Worm (Caenorhabditis elegans): ENCODE results near the gene str-56.

The str-56 gene

ce11 chrV:15915307-15915706 is 42.9 kb downstream of the str-56 start:
- TF ChIP-seq nhr-25 (tag; optimal IDR thresholded peaks at IDR 0.05; ENCODE audit: borderline replicate concordance, insufficient read depth) (no peak), F49E8.2 (tag; optimal IDR thresholded peaks at IDR 0.05; ENCODE audit: borderline replicate concordance) (no peak), Y105C5A.15 (GFP tag; IDR thresholded peaks at IDR 0.05) (no peak), unc-62 (GFP tag; optimal IDR thresholded peaks at IDR 0.05 in 1 of 2) (peak in 1 of 2 experiments; percentile 92), unc-62 (tag; optimal IDR thresholded peaks at IDR 0.05) (no peak)

- peak; percentile 71 for TF ChIP-seq nhr-28 (tag; optimal IDR thresholded peaks at IDR 0.05)
- TF ChIP-seq hlh-11 (tag; optimal IDR thresholded peaks at IDR 0.05) = peak; percentile 32
- TF ChIP-seq arid-1 (GFP tag; conservative IDR thresholded peaks at IDR 0.05) = no peak
- TF ChIP-seq mxl-3 (GFP tag; optimal IDR thresholded peaks at IDR 0.05) = peak; percentile 51
- peak; percentile 72 for TF ChIP-seq pqm-1 (tag; optimal IDR thresholded peaks at IDR 0.05)
- TF ChIP-seq lin-1 (GFP tag; IDR thresholded peaks at IDR 0.05) = 0 out of 2 replicates have a peak, but pooled peaks have one; percentile 18
- TF ChIP-seq aha-1 (tag) = no peak
- TF ChIP-seq dmd-6 (GFP tag; IDR thresholded peaks at IDR 0.05) = peak; percentile 85
- TF ChIP-seq daf-16 (GFP tag; optimal IDR thresholded peaks at IDR 0.05) = no peak
- TF ChIP-seq daf-16 (tag; optimal IDR thresholded peaks at IDR 0.05) = peak; percentile 79
These were observed 43.5 kb downstream of the str-56 start, which contains the start of gene gst-38 for ce11 chrV:15915919-15916318. TSS of gene gst-38 (minus strand) at chrV:15916070.

ce11 chrV:15917458-15917857 is 45.1 kb downstream of the str-56 start, which contains the start of gene F35E8.9:
TSS of gene F35E8.9 (minus strand) at chrV:15917558.
- TF ChIP-seq tag-97 (GFP tag; IDR thresholded peaks at IDR 0.05) (no peak), nhr-10 (tag; optimal IDR thresholded peaks at IDR 0.05) (no peak), nhr-28 (tag; optimal IDR thresholded peaks at IDR 0.05) (no peak), hmg-1.1 (GFP tag; IDR thresholded peaks at IDR 0.05) (no peak), madf-5 (GFP tag; IDR thresholded peaks at IDR 0.05) (no peak), lim-7 (GFP tag; IDR thresholded peaks at IDR 0.05) (no peak), dmd-9 (GFP tag; IDR thresholded peaks at IDR 0.05) (no peak), arid-1 (GFP tag; conservative IDR thresholded peaks at IDR 0.05) (no peak), daf-8 (GFP tag; IDR thresholded peaks at IDR 0.05) (no peak)

- TF ChIP-seq hmg-1.1 (GFP tag; IDR thresholded peaks at IDR 0.05) = no peak
- no peak for TF ChIP-seq unc-130 (GFP tag; optimal IDR thresholded peaks at IDR 0.05)
- no peak for TF ChIP-seq dpl-1 (GFP tag; optimal IDR thresholded peaks at IDR 0.05)
- no peak for TF ChIP-seq ceh-44 (GFP tag; IDR thresholded peaks at IDR 0.05)
- no peak for TF ChIP-seq ceh-82 (tag; optimal IDR thresholded peaks at IDR 0.05)
- no peak for TF ChIP-seq vab-7 (GFP tag; IDR thresholded peaks at IDR 0.05)
- TF ChIP-seq F37D6.2 (tag; optimal IDR thresholded peaks at IDR 0.05) = no peak
- no peak for TF ChIP-seq ceh-62 (tag; optimal IDR thresholded peaks at IDR 0.05)
- TF ChIP-seq pqm-1 (tag; optimal IDR thresholded peaks at IDR 0.05) = no peak
- TF ChIP-seq T26A8.4 (GFP tag; IDR thresholded peaks at IDR 0.05) = no peak
- TF ChIP-seq dmd-8 (GFP tag; IDR thresholded peaks at IDR 0.05) = no peak
- TF ChIP-seq pha-4 (GFP tag; IDR thresholded peaks at IDR 0.05) = no peak
- TF ChIP-seq pha-4 (tag; optimal IDR thresholded peaks at IDR 0.05) = no peak
- no peak for TF ChIP-seq zag-1 (tag; optimal IDR thresholded peaks at IDR 0.05)
- TF ChIP-seq lin-15B (tag; optimal IDR thresholded peaks at IDR 0.05) = no peak
These were observed 47.9 kb downstream of the str-56 start, which contains the start of gene F35E8.10 for ce11 chrV:15920273-15920672. TSS of gene F35E8.10 (minus strand) at chrV:15920373.

ce11 chrV:15921102-15921501 is 48.7 kb downstream of the str-56 start, which contains the start of gene cdr-1:
TSS of gene cdr-1 (plus strand) at chrV:15921309.
- TF ChIP-seq nhr-28 (tag; optimal IDR thresholded peaks at IDR 0.05) (peak; percentile 93), pqm-1 (tag; optimal IDR thresholded peaks at IDR 0.05) (peak; percentile 39), unc-62 (GFP tag; optimal IDR thresholded peaks at IDR 0.05 in 1 of 2) (peak in 1 of 2 experiments; percentile 36), unc-62 (tag; optimal IDR thresholded peaks at IDR 0.05) (no peak), egl-43 (GFP tag; IDR thresholded peaks at IDR 0.05) (no peak)

Measured in whole organism, L4 larva.